Worm (Caenorhabditis elegans) whole organism, L2 larva: Measurements from ENCODE around the gene nhr-159.

Experiments used
- crh-2 ChIP-seq: sonication (generic microtip); optimal IDR thresholded peaks from 2 replicates; lab custom pipeline; 2017; ENCODE audit warnings: missing biosample characterization, missing genetic modification characterization
- dmd-4 ChIP-seq: sonication (generic microtip); optimal IDR thresholded peaks from 2 replicates; lab custom pipeline; 2017; ENCODE audit warnings: missing biosample characterization, missing genetic modification characterization
- nhr-10 ChIP-seq: sonication (generic microtip); optimal IDR thresholded peaks from 2 replicates; lab custom pipeline; 2017; ENCODE audit warnings: missing biosample characterization, missing genetic modification characterization
- unc-62 ChIP-seq: fragments of 150-350 bp; optimal IDR thresholded peaks from 2 replicates; lab custom pipeline; 2014; ENCODE audit warnings: missing biosample characterization, missing genetic modification reagents, missing genetic modification characterization

DNA sequence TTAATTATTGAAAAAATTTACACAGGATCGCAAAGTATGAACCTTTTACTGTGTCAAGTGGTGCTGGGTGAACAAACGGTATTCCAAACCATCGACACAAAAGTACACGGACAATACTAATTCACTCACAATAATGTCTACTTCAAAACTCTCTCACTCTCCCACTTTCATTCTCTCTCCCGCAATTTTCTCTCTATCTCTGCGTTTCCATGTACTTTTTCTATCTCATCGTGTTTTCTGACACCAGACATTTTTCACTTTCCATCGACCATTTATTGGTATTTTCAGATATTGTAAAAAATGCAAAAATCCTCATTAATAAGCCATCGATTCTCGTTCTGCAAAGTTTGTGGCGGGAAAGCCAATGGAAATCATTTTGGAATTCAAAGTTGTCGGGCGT lies 27.7 kb upstream of the nhr-159 start, which contains the start of gene nhr-156:
- TF ChIP-seq crh-2 (tag; lab: Kevin White, UChicago) (no peak), nhr-10 (tag; lab: Kevin White, UChicago) (no peak), dmd-4 (no peak), unc-62 (GFP tag; lab: Kevin White, UChicago) (no peak)
